Worm (Caenorhabditis elegans) whole organism, L2 larva: ENCODE results near the gene dct-19.

Experiments
- F13H6.1 ChIP-seq: sonication (generic microtip); optimal IDR thresholded peaks from 2 replicates; lab custom pipeline; 2016; ENCODE audit warnings: missing genetic modification characterization, missing compliant biosample characterization
- R02D3.7 ChIP-seq: fragments of 150-350 bp; optimal IDR thresholded peaks from 2 replicates; lab custom pipeline; 2014; ENCODE audit warnings: missing biosample characterization, missing genetic modification characterization
- alr-1 ChIP-seq: fragments of 150-350 bp; optimal IDR thresholded peaks from 2 replicates; lab custom pipeline; 2014; ENCODE audit warnings: missing biosample characterization, missing genetic modification characterization
- aly-2 ChIP-seq: fragments of 150-350 bp; optimal IDR thresholded peaks from 2 replicates; lab custom pipeline; 2014; ENCODE audit warnings: missing biosample characterization, missing genetic modification characterization
- ama-1 ChIP-seq: fragments of 150-350 bp; optimal IDR thresholded peaks from 2 replicates; lab custom pipeline; 2018; ENCODE audit warnings: inconsistent platforms
- blmp-1 ChIP-seq: sonication (generic microtip); optimal IDR thresholded peaks from 2 replicates; lab custom pipeline; 2017; ENCODE audit warnings: missing genetic modification characterization, mild to moderate bottlenecking, missing compliant biosample characterization, antibody characterized with exemption, moderate library complexity; ENCODE audit not compliant: insufficient read depth
- ceh-82 ChIP-seq: fragments of 150-350 bp; optimal IDR thresholded peaks from 2 replicates; lab custom pipeline; 2014; ENCODE audit warnings: missing biosample characterization, missing genetic modification characterization
- crh-2 ChIP-seq: sonication (generic microtip); optimal IDR thresholded peaks from 2 replicates; lab custom pipeline; 2017; ENCODE audit warnings: missing biosample characterization, missing genetic modification characterization
- egl-27 ChIP-seq: sonication (generic microtip); optimal IDR thresholded peaks from 3 replicates; lab custom pipeline; 2017; ENCODE audit warnings: missing biosample characterization, missing genetic modification reagents, missing genetic modification characterization
- elt-1 ChIP-seq: fragments of 150-350 bp; optimal IDR thresholded peaks from 2 replicates; lab custom pipeline; 2014; ENCODE audit warnings: missing biosample characterization, missing genetic modification characterization
- fos-1 ChIP-seq: fragments of 150-350 bp; optimal IDR thresholded peaks from 2 replicates; lab custom pipeline; 2014; ENCODE audit warnings: missing biosample characterization, missing genetic modification characterization
- gmeb-1 ChIP-seq: fragments of 150-350 bp; optimal IDR thresholded peaks from 2 replicates; lab custom pipeline; 2014; ENCODE audit warnings: missing biosample characterization, missing genetic modification characterization
- lin-11 ChIP-seq: fragments of 150-350 bp; sonication (generic microtip); optimal IDR thresholded peaks from 2 replicates; lab custom pipeline; 2014; ENCODE audit warnings: missing biosample characterization, missing genetic modification characterization, inconsistent platforms, mixed read lengths
- lin-13 ChIP-seq: fragments of 150-350 bp; optimal IDR thresholded peaks from 2 replicates; lab custom pipeline; 2014; ENCODE audit warnings: missing biosample characterization, missing genetic modification reagents, missing genetic modification characterization
- mab-5 ChIP-seq: fragments of 150-350 bp; optimal IDR thresholded peaks from 2 replicates; lab custom pipeline; 2014; ENCODE audit warnings: missing biosample characterization, missing genetic modification characterization
- mbf-1 ChIP-seq: sonication (generic microtip); optimal IDR thresholded peaks from 2 replicates; lab custom pipeline; 2017; ENCODE audit warnings: missing biosample characterization, missing genetic modification characterization
- mdl-1 ChIP-seq, 2 experiments: fragments of 150-350 bp in 1 of 2; sonication (generic microtip) in 1 of 2; optimal IDR thresholded peaks; 2 replicates each; lab custom pipeline; 2017; ENCODE audit warnings: missing biosample characterization in 2 of 2, missing genetic modification characterization in 2 of 2
- nhr-11 ChIP-seq: fragments of 150-350 bp; optimal IDR thresholded peaks from 2 replicates; lab custom pipeline; 2014; ENCODE audit warnings: missing biosample characterization, missing genetic modification characterization
- nhr-129 ChIP-seq: fragments of 150-350 bp; optimal IDR thresholded peaks from 2 replicates; lab custom pipeline; 2014; ENCODE audit warnings: missing biosample characterization, missing genetic modification characterization
- nhr-21 ChIP-seq: fragments of 150-350 bp; optimal IDR thresholded peaks from 2 replicates; lab custom pipeline; 2014; ENCODE audit warnings: missing biosample characterization, missing genetic modification characterization
- nhr-237 ChIP-seq: fragments of 150-350 bp; optimal IDR thresholded peaks from 2 replicates; lab custom pipeline; 2014; ENCODE audit warnings: missing biosample characterization, missing genetic modification characterization
- nhr-77 ChIP-seq: fragments of 150-350 bp; optimal IDR thresholded peaks from 2 replicates; lab custom pipeline; 2014; ENCODE audit warnings: missing biosample characterization, missing genetic modification characterization
- skn-1 ChIP-seq: sonication (generic microtip); optimal IDR thresholded peaks from 2 replicates; lab custom pipeline; 2017; ENCODE audit warnings: missing biosample characterization, missing genetic modification characterization
- sma-9 ChIP-seq, 2 experiments: fragments of 150-350 bp in 1 of 2; sonication (generic microtip) in 1 of 2; optimal IDR thresholded peaks; 2 replicates each; lab custom pipeline; 2014 to 2016; ENCODE audit warnings: missing genetic modification characterization in 2 of 2, mild to moderate bottlenecking in 1 of 2, missing biosample characterization in 1 of 2, missing compliant biosample characterization in 1 of 2, missing genetic modification reagents in 1 of 2, moderate library complexity in 1 of 2
- snpc-4 ChIP-seq: fragments of 150-350 bp; optimal IDR thresholded peaks from 2 replicates; lab custom pipeline; 2014; ENCODE audit warnings: missing biosample characterization, missing genetic modification characterization
- unc-39 ChIP-seq: fragments of 150-350 bp; optimal IDR thresholded peaks from 2 replicates; lab custom pipeline; 2014; ENCODE audit warnings: missing biosample characterization, missing genetic modification characterization
- unc-55 ChIP-seq: fragments of 150-350 bp; sonication (generic microtip); optimal IDR thresholded peaks from 3 replicates; lab custom pipeline; 2014; ENCODE audit warnings: missing biosample characterization, missing genetic modification reagents, missing genetic modification characterization
- zag-1 ChIP-seq: fragments of 150-350 bp; optimal IDR thresholded peaks from 2 replicates; lab custom pipeline; 2014; ENCODE audit warnings: missing biosample characterization, missing genetic modification characterization

Gene dct-19

DNA sequence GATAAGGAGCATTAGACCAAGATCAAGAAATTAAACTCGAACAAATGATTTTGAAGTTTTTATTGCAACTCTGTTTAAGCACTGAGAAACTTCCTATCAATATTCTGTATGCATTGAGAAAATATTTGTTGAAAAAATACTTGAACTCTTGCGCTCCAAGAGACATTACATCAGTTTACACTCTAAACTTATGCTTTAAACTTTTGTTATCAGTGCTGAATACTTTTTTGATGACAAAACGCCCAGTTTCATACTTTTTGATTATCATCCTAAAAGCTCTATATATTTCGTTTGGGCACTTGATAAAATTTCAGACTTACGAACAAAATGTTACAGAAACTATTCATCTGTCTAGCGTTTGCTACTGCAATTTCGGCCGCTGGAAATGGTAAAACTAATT lies 33.2 kb downstream of the dct-19 start, which contains the start of gene dod-17:
Gene dod-17, plus strand, starts transcription at position 323 of the 400 bp plus-strand sequence.
- no peak for TF ChIP-seq ama-1
- peak; percentile 56 for TF ChIP-seq fos-1 (tag; lab: Kevin White, UChicago)

- TF ChIP-seq alr-1 (tag; lab: Kevin White, UChicago) (no peak), lin-13 (GFP tag; lab: Kevin White, UChicago) (no peak), skn-1 (no peak), nhr-129 (no peak), unc-55 (GFP tag; lab: Kevin White, UChicago) (no peak), R02D3.7 (no peak), lin-11 (tag; lab: Kevin White, UChicago) (no peak), aly-2 (no peak), nhr-11 (tag; lab: Kevin White, UChicago) (no peak), F13H6.1 (tag; lab: Kevin White, UChicago) (no peak), crh-2 (tag; lab: Kevin White, UChicago) (no peak), gmeb-1 (tag; lab: Kevin White, UChicago) (no peak)
Observed at ce11 chrIV:12977650-12978049, 34.9 kb downstream of the dct-19 start.

- TF ChIP-seq zag-1 (tag; lab: Kevin White, UChicago) (no peak), fos-1 (tag; lab: Kevin White, UChicago) (peak; percentile 46), sma-9 (GFP tag; optimal IDR thresholded peaks at IDR 0.05; lab: Kevin White, UChicago) (peak; percentile 34), sma-9 (tag; optimal IDR thresholded peaks at IDR 0.05; lab: Kevin White, UChicago) (no peak)
Observed at ce11 chrIV:12978307-12979036, 35.7 kb downstream of the dct-19 start, which contains the start of gene K10D11.2. Gene K10D11.2, plus strand, starts transcription at chrIV:12978986.

ce11 chrIV:12985961-12986360 lies 43.2 kb downstream of the dct-19 start, which contains the start of gene K10D11.3:
Gene K10D11.3, minus strand, starts transcription at chrIV:12986134.
- TF ChIP-seq fos-1 (tag; lab: Kevin White, UChicago), result peak; percentile 64
- TF ChIP-seq blmp-1 (tag; lab: Kevin White, UChicago), result no peak
- no peak for TF ChIP-seq nhr-77 (tag; lab: Kevin White, UChicago)
- no peak for TF ChIP-seq mdl-1 (tag; optimal IDR thresholded peaks at IDR 0.05; lab: Kevin White, UChicago)

DNA sequence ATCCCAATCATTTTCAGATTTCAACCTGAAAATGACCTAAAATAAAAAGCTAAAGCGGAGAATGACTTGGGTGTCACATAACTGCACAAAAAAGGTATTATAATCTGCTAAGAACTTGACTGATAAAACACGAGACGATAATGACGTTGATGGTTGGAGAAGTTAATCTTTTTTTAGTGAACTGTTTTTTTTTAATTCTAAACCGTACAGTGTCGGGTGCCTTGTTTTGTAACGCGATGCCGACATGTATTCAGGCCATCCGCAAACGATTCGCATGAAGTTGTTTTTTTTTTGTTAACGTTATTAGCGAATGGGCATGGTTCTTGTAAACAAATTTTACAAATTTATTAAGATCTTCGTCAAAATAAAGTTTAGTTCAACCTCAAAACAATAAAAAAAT lies 46.6 kb downstream of the dct-19 start, which contains the start of gene K10D11.6:
Gene K10D11.6, minus strand, starts transcription at position 101 of the 400 bp plus-strand sequence.
- peak; percentile 7 for TF ChIP-seq fos-1 (tag; lab: Kevin White, UChicago)
- TF ChIP-seq nhr-21, result no peak

- TF ChIP-seq elt-1 (tag; lab: Kevin White, UChicago) (no peak), nhr-77 (tag; lab: Kevin White, UChicago) (no peak), unc-39 (tag; lab: Kevin White, UChicago) (no peak), mbf-1 (no peak), crh-2 (tag; lab: Kevin White, UChicago) (no peak), mab-5 (no peak), skn-1 (no peak), nhr-237 (tag; lab: Kevin White, UChicago) (no peak), egl-27 (tag; lab: Kevin White, UChicago) (no peak), snpc-4 (tag; lab: Kevin White, UChicago) (no peak)
Observed at ce11 chrIV:12990638-12991037, 47.9 kb downstream of the dct-19 start.

- TF ChIP-seq fos-1 (tag; lab: Kevin White, UChicago) (peak; percentile 94), ceh-82 (no peak)
Observed at ce11 chrIV:12991629-12992028, 48.9 kb downstream of the dct-19 start, which contains the start of gene K10D11.5. Gene K10D11.5, minus strand, starts transcription at chrIV:12991843.
